Worm (Caenorhabditis elegans): Measurements from ENCODE around the gene F10C2.4.
A peak's percentile ranks its signal among the peaks of the same experiment; 100 is the strongest.
"Not testable (repeated sequence)": the region's sequence is repeated elsewhere in the genome, so short reads cannot be mapped to it uniquely, and the experiment has no call there.

The F10C2.4 gene

DNA sequence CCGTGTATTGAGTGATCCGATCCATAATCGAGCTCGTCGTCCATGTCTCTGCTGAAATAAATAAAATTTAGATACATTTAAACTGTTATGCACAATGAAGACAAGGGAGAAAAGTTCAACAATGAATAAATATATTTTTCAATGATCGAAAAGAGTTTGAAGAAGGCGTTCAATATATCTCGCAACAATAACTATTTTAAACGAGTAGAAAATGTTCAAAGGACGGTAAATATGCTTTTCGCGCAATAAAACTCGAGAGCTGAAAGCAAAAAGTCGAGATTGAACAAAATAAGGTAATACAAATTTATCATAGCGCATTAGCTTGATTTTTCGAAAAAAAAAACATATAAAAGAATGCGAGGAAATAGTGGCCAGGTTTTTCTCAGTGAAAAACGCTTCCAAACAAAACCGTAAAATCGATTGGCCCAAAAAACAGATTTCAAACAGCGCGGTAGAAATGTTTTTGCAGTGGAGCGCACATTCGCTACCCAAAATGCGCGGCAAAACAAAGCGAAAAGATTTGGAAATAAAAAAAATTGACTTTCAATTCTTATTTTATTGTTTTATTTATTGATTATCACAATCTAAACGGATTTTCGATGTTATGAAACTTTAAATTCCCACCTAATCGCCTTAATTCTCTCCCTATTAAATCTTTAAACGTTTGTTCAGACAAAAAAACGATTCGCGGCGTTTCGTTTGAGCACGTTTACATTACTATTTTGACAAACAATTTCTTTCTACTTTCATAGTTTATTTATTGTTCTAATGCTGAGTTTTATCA is at the start of gene F10C2.4, which contains the start of gene kup-1:
Gene F10C2.4, plus strand, starts transcription at position 734 of the 784 bp plus-strand sequence.
Gene kup-1, minus strand, starts transcription at position 51 of the 784 bp plus-strand sequence.
- TF ChIP-seq dao-5 (tag; optimal IDR thresholded peaks at IDR 0.05) (no peak), him-1 (tag; optimal IDR thresholded peaks at IDR 0.05) (no peak), W03F9.2 (tag; optimal IDR thresholded peaks at IDR 0.05) (no peak)

DNA sequence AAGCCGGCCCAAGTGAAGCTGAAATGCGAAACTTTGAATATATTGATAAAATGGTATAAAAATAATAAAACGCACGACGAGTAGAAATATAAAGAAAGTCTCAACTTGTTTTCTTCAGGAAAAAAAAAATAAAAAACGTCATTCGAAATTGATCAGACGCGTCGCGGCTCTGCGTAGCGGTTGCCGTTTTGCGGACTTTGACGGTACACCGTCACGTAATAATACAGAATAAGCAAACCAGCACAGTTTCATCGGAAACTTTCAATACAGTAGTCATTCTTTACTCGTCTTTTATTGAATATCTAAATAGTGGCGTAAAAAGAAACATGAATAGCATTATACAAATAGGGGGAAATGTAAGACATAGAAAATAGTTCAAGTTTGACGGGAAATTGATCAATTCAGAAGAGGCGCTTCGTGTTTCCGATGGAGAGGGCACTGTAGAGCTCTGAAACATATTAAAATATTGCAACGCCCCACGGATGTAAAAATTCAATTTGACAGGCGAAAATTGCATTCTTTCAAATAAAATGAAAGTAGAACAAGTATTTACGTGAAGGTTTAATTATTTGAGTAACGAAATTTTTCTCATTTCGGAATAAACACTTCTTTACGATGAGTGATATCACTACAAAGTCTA is 47.5 kb upstream of the F10C2.4 start, which contains the start of the genes cyl-1 and C52E4.7:
Gene cyl-1, minus strand, starts transcription at position 18 of the 640 bp plus-strand sequence.
Gene C52E4.7, plus strand, starts transcription at position 590 of the 640 bp plus-strand sequence.
- TF ChIP-seq W03F9.2 (tag; optimal IDR thresholded peaks at IDR 0.05) (peak; percentile 51), dao-5 (tag; optimal IDR thresholded peaks at IDR 0.05) (no peak), him-1 (tag; optimal IDR thresholded peaks at IDR 0.05) (no peak)

DNA sequence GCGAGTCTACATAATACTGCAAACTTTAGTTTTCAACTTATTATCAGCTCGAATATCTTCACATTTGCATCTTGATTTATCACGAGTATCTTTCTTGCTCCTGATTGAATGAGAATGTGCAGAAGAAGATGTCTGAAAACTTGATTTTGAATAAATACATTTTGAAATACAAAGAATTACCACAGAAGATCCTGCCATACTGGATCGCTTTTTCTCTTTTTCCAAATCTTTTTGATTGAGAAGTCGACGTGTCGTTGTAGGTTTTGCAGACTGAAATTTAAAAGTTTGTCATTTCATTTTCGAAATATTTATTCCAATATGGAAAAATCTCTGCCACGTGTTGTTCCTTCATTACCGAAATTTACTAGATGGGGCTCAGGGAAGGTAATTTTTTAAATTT is 45.5 kb upstream of the F10C2.4 start, which contains the start of gene C52E4.12:
Gene C52E4.12, plus strand, starts transcription at position 301 of the 400 bp plus-strand sequence.
- TF ChIP-seq him-1 (tag; optimal IDR thresholded peaks at IDR 0.05) (no peak), dao-5 (tag; optimal IDR thresholded peaks at IDR 0.05) (no peak), W03F9.2 (tag; optimal IDR thresholded peaks at IDR 0.05) (no peak)

DNA sequence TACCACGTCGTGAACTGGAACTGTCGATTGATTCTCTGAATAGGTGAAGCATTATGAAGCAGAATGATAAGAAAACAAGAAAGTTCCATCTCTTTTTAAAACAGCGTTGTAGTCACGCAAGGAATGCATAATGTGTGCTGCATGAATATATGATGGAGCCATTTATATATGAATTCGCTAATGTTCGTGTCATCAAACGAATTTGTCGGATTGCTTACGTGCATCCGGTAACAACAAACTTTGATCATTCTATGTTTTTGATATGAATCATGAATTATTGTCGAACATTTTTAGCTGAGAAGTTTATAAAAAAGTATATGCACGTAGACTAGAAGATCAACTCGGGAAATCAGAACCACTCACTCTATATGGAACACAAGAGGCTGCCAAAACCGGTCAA is 44.0 kb upstream of the F10C2.4 start:
- no peak for TF ChIP-seq W03F9.2 (tag; optimal IDR thresholded peaks at IDR 0.05)

DNA sequence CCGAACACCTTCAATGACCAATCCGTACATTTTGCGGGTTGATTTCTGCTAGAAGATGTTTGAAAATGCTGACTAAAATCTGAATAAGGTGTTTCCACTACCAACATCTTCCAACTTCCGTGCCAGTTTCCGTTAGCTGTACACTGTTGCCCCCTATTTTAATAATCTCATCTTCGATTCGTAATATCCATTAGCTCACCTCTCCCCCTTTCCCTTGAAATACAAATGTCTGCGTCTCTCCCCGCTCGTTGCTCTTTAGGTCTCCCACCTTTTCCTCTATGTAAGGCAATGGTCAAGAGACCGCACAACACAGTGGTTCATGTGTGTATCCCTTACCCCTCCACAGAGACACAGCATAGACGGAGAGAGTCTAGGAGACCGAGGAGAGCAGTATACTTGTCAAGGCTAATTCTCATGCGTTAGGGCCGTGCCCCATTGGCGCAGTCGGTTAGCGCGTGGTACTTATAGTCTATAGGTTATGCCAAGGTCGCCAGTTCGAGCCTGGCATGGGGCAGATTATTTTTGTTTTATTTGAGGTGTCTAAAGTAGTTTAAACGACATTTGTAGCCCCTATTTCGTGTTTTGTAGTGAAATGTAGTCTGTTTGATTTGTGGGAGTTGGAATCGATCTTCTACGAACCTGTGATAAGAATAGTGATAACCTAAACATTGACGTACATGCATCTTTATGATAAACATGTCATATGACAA is 39.5 kb upstream of the F10C2.4 start, which contains the start of gene gcy-33:
Gene gcy-33, minus strand, starts transcription at position 51 of the 710 bp plus-strand sequence.
- TF ChIP-seq dao-5 (tag; optimal IDR thresholded peaks at IDR 0.05) = peak; percentile 94
- peak; percentile 62 for TF ChIP-seq W03F9.2 (tag; optimal IDR thresholded peaks at IDR 0.05)
- TF ChIP-seq him-1 (tag; optimal IDR thresholded peaks at IDR 0.05) = peak; percentile 48

DNA sequence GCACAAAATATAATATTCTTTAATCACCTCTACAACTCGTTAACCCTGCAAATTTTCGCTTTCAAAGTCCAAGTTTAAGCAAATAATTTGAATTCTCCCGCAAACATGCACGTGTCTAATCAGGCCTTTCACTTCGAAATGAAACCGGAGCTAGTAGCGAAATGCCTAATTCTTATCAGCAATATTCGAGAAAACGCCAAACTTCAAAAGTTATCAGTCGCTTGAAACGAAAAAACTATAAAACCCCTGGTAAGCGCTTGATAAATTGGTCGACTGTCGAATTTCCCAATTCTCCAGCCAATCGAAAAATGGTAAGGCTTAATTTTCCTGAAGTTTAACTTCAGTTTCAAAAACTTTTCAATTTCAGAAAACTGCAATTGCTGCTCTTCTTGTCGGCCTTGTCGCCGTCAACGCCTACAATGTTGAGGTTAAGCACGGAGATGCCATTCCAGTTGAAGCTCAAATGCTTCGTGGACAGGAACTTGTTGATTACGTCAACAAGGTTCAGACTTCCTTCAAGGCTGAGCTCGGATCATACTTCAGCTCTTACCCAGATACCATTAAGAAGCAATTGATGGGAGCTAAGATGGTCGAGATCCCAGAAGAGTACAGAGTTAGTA is 38.4 kb upstream of the F10C2.4 start, which contains the start of gene cpr-9:
Gene cpr-9, plus strand, starts transcription at position 188 of the 620 bp plus-strand sequence.
- TF ChIP-seq W03F9.2 (tag; optimal IDR thresholded peaks at IDR 0.05) (peak; percentile 30), dao-5 (tag; optimal IDR thresholded peaks at IDR 0.05) (no peak), him-1 (tag; optimal IDR thresholded peaks at IDR 0.05) (no peak)

DNA sequence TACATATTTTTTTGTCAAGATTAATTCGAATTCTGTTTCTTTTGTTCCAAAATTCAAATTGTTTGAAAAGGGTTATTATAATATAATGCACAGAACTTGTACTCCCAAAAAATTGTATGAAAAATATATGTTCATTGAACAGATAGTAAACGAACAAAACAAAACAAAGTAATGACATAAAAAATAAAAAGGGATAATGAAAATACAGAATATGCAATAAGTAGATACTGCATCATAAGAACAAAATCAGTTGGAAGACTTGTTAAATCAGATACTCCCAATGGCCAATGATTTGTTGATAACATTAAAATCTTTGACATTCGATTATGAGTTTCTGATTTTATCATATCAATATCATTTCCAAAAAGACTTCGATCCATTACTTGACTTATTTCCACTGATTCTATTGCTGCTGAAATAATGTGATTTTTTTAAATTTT is 36.8 kb upstream of the F10C2.4 start:
- TF ChIP-seq dao-5 (tag; optimal IDR thresholded peaks at IDR 0.05) = no peak
- no peak for TF ChIP-seq him-1 (tag; optimal IDR thresholded peaks at IDR 0.05)
- no peak for TF ChIP-seq W03F9.2 (tag; optimal IDR thresholded peaks at IDR 0.05)

DNA sequence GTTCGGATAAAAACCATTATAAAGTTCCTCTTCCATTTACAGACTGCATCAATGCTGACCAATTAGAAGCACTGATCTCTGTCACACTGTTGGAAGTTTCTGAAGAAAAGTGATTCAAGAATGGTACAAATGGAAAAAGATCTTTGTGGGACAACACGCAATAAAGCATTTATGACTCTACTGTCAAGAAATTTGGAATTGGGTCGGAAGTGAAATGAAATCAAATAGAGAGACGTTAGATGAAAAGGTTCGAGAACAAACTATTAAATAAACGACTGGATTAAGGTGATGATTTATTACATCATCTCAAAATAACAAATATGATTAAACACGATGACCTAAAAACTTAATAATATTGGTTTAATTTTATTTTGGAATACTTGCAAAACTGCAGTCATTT is 34.9 kb upstream of the F10C2.4 start, which contains the start of gene F57F5.3:
Gene F57F5.3, minus strand, starts transcription at position 101 of the 400 bp plus-strand sequence.
- TF ChIP-seq him-1 (tag; optimal IDR thresholded peaks at IDR 0.05) (no peak), W03F9.2 (tag; optimal IDR thresholded peaks at IDR 0.05) (no peak), dao-5 (tag; optimal IDR thresholded peaks at IDR 0.05) (no peak)

DNA sequence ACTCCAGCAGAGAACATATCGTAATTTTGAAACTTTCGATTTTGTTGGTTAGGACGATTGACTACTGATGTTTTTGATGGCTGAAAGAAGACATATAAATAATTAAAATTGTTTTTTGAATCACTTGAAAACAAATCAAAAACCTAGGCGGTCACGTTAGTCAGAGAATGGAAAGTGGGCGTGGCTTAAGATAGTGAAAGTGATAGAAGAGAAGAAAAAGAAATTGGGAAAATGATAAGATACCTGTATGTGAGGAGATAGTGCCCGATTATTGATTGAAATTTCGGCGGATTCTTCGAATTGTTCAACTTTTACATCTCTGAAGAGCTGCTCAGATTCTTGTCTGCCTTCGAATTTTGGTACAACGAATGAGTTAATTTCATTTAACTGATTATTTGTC is 29.7 kb upstream of the F10C2.4 start:
- TF ChIP-seq W03F9.2 (tag; optimal IDR thresholded peaks at IDR 0.05) (no peak), him-1 (tag; optimal IDR thresholded peaks at IDR 0.05) (no peak), dao-5 (tag; optimal IDR thresholded peaks at IDR 0.05) (no peak)

DNA sequence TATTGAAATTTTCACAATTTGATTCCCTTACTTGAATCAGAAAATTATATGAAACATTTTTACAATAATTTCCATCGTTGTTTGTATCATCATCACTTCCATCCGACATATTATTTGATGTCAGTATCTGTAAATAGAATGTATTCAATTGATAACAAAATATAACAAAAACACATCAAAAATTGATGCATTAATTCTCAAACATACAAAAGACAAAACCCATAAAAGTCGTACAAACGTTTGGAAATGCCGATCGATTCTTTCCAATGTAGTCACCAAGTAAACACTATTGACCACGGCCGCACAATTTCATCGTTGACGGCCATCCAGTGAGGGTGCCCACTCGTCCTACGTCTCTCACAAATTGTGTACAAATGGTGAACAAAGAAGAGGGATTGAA is 28.1 kb upstream of the F10C2.4 start, which contains the start of gene add-2:
Gene add-2, minus strand, starts transcription at position 109 of the 400 bp plus-strand sequence.
- TF ChIP-seq dao-5 (tag; optimal IDR thresholded peaks at IDR 0.05) = no peak
- no peak for TF ChIP-seq W03F9.2 (tag; optimal IDR thresholded peaks at IDR 0.05)
- TF ChIP-seq him-1 (tag; optimal IDR thresholded peaks at IDR 0.05) = no peak

DNA sequence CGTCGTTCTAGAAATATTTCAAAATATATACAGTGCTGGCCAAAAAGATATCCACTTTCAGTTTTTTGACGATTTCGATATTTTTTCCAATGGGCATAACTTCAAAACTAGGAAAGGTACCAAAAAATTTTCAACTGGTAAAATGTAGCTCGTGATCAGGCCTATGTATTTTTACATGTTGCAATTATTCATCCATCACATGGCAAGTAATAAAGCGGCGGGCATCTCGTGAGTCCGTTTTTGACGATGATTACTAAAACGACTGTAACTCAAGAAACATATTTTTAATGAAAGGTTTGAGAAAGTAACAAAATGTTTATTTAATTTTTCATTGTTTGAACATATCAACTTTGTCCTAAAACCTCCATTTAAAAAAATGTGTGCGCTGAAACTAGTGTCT is 21.3 kb upstream of the F10C2.4 start, which contains the start of gene F10C2.3:
Gene F10C2.3, plus strand, starts transcription at position 301 of the 400 bp plus-strand sequence.
- TF ChIP-seq him-1, dao-5, W03F9.2 (tag; optimal IDR thresholded peaks at IDR 0.05): not testable (repeated sequence)

DNA sequence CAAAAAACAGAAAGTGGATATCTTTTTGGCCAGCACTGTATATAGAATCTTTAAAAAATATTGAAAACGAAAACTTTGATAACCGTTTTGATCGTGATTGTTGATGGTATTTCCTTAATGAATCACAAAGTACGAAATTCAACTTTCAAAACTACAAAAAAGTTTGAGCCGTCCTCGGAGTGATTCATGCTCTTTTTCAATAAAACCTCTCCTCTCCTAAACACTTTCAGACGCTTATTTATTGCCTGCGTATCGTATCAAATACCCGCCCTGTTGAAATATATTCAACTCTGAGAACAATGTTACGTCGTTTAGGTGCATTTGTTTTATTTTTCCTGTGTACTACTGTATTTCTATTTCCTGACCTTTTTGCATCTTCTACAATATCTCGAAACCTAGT is 20.4 kb upstream of the F10C2.4 start:
- TF ChIP-seq W03F9.2 (tag; optimal IDR thresholded peaks at IDR 0.05) (no peak), him-1 (tag; optimal IDR thresholded peaks at IDR 0.05) (no peak), dao-5 (tag; optimal IDR thresholded peaks at IDR 0.05) (no peak)

DNA sequence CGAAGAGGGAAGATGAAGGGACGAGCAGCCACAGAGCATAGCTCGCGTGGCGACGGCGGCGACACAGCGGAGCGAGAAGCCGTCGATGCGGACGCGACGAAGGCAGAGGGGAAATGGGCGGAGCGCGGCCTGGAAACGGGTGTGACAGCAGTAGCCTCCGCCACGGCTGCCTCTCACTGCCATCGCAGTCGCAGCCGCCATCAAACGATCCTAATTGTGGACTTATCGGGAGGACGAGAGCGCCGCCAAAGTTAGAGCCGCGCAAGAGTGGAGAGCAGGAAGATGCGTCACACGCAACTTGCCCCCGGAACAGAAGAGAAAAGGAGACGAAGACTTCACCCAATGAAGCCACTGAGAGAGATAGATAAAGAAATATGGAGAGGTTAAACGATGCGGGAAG is 17.1 kb upstream of the F10C2.4 start:
- TF ChIP-seq him-1 (tag; optimal IDR thresholded peaks at IDR 0.05) = peak; percentile 41
- TF ChIP-seq W03F9.2 (tag; optimal IDR thresholded peaks at IDR 0.05) = no peak

Data from whole organism, L4/young adult.